Worm (Caenorhabditis elegans) whole organism, L4 larva: Measurements from ENCODE around the gene slc-9B.2.

ENCODE experiments used
- D1046.2 ChIP-seq: fragments of 200-800 bp; sonication (Bioruptor generic); IDR thresholded peaks from 2 replicates; pipeline ENCODE4 v1.3.6; 2022; ENCODE audit warnings: missing genetic modification characterization, missing compliant biosample characterization
- F26F4.8 ChIP-seq: fragments of 200-800 bp; sonication (Bioruptor generic); conservative IDR thresholded peaks from 2 replicates; pipeline ENCODE4 v1.3.6; 2022; ENCODE audit warnings: missing genetic modification characterization, missing compliant biosample characterization
- F37D6.2 ChIP-seq: sonication (generic microtip); optimal IDR thresholded peaks from 2 replicates; lab custom pipeline; 2016; ENCODE audit warnings: mild to moderate bottlenecking, missing genetic modification characterization, missing compliant biosample characterization
- F44E2.7 ChIP-seq: fragments of 200-800 bp; sonication (Bioruptor generic); IDR thresholded peaks from 2 replicates; pipeline ENCODE4 v2.1.2; 2022; ENCODE audit warnings: missing genetic modification characterization, missing compliant biosample characterization
- T20F7.1 ChIP-seq: fragments of 200-800 bp; sonication (Bioruptor generic); optimal IDR thresholded peaks from 2 replicates; lab custom pipeline; 2018; ENCODE audit warnings: mild to moderate bottlenecking, missing genetic modification characterization, missing compliant biosample characterization
- Y5F2A.4 ChIP-seq: fragments of 200-800 bp; sonication (Bioruptor generic); optimal IDR thresholded peaks from 2 replicates; lab custom pipeline; 2018; ENCODE audit warnings: mild to moderate bottlenecking, missing genetic modification characterization, missing compliant biosample characterization
- Y75B8A.6 ChIP-seq: fragments of 200-800 bp; sonication (Bioruptor generic); IDR thresholded peaks from 2 replicates; pipeline ENCODE4 v1.3.6; 2022; ENCODE audit warnings: missing genetic modification reagents, missing genetic modification characterization, missing compliant biosample characterization
- ZK337.2 ChIP-seq: fragments of 200-800 bp; sonication (Bioruptor generic); IDR thresholded peaks from 2 replicates; pipeline ENCODE4 v1.3.6; 2022; ENCODE audit warnings: missing genetic modification reagents, missing genetic modification characterization, missing compliant biosample characterization
- ZK546.5 ChIP-seq, 2 experiments: sonication (generic microtip); optimal IDR thresholded peaks; 2 replicates each; lab custom pipeline; 2017; ENCODE audit warnings: missing biosample characterization in 2 of 2, missing genetic modification characterization in 2 of 2
- ama-1 ChIP-seq: fragments of 150-350 bp; optimal IDR thresholded peaks from 2 replicates; lab custom pipeline; 2014; ENCODE audit warnings: inconsistent platforms, mixed read lengths
- attf-4 ChIP-seq: sonication (generic microtip); optimal IDR thresholded peaks from 3 replicates; lab custom pipeline; 2017; ENCODE audit warnings: missing biosample characterization, missing genetic modification characterization
- ceh-20 ChIP-seq: fragments of 200-800 bp; sonication (Bioruptor generic); IDR thresholded peaks from 2 replicates; pipeline ENCODE4 v1.3.6; 2022; ENCODE audit warnings: missing genetic modification reagents, missing genetic modification characterization, missing compliant biosample characterization
- ceh-28 ChIP-seq: fragments of 150-350 bp; optimal IDR thresholded peaks from 2 replicates; lab custom pipeline; 2014; ENCODE audit warnings: missing biosample characterization, missing genetic modification reagents, missing genetic modification characterization
- ceh-32 ChIP-seq: sonication (generic microtip); optimal IDR thresholded peaks from 2 replicates; lab custom pipeline; 2016; ENCODE audit warnings: mild to moderate bottlenecking, missing genetic modification characterization, missing compliant biosample characterization; ENCODE audit not compliant: poor library complexity
- ceh-44 ChIP-seq: fragments of 200-800 bp; sonication (Bioruptor generic); IDR thresholded peaks from 2 replicates; pipeline ENCODE4 v1.3.6; 2022; ENCODE audit warnings: missing genetic modification reagents, missing genetic modification characterization, missing compliant biosample characterization
- ceh-82 ChIP-seq: sonication (generic microtip); optimal IDR thresholded peaks from 2 replicates; lab custom pipeline; 2017; ENCODE audit warnings: missing biosample characterization, missing genetic modification characterization
- cey-2 ChIP-seq: sonication (generic microtip); optimal IDR thresholded peaks from 3 replicates; lab custom pipeline; 2017; ENCODE audit warnings: missing genetic modification characterization, mild to moderate bottlenecking, missing compliant biosample characterization, antibody characterized with exemption, borderline replicate concordance; ENCODE audit not compliant: insufficient read depth
- daf-19 ChIP-seq: fragments of 200-800 bp; sonication (Bioruptor generic); conservative IDR thresholded peaks from 2 replicates; pipeline ENCODE4 v1.3.6; 2022; ENCODE audit warnings: missing genetic modification characterization, missing compliant biosample characterization
- daf-8 ChIP-seq: fragments of 200-800 bp; sonication (Bioruptor generic); IDR thresholded peaks from 2 replicates; pipeline ENCODE4 v1.3.6; 2022; ENCODE audit warnings: missing genetic modification characterization, missing compliant biosample characterization
- dmd-6 ChIP-seq: fragments of 200-800 bp; sonication (Bioruptor generic); IDR thresholded peaks from 2 replicates; pipeline ENCODE4 v1.3.6; 2022; ENCODE audit warnings: missing genetic modification reagents, missing genetic modification characterization, missing compliant biosample characterization
- dmd-9 ChIP-seq: fragments of 200-800 bp; sonication (Bioruptor generic); IDR thresholded peaks from 2 replicates; pipeline ENCODE4 v1.3.6; 2022; ENCODE audit warnings: missing genetic modification reagents, missing genetic modification characterization, missing compliant biosample characterization
- duxl-1 ChIP-seq: sonication (generic microtip); optimal IDR thresholded peaks from 2 replicates; lab custom pipeline; 2016; ENCODE audit warnings: mild to moderate bottlenecking, missing genetic modification characterization, moderate library complexity, missing compliant biosample characterization; ENCODE audit not compliant: poor library complexity
- fos-1 ChIP-seq: fragments of 150-350 bp; optimal IDR thresholded peaks from 2 replicates; lab custom pipeline; 2014; ENCODE audit warnings: missing biosample characterization, missing genetic modification characterization
- gei-8 ChIP-seq: fragments of 200-800 bp; sonication (Bioruptor generic); optimal IDR thresholded peaks from 2 replicates; lab custom pipeline; 2018; ENCODE audit warnings: mild to moderate bottlenecking, missing genetic modification characterization, missing compliant biosample characterization
- hlh-30 ChIP-seq: sonication (generic microtip); optimal IDR thresholded peaks from 2 replicates; lab custom pipeline; 2017; ENCODE audit warnings: antibody characterized with exemption, mild to moderate bottlenecking, missing genetic modification characterization, missing compliant biosample characterization; ENCODE audit not compliant: insufficient read depth
- jun-1 ChIP-seq: fragments of 150-350 bp; optimal IDR thresholded peaks from 2 replicates; lab custom pipeline; 2014; ENCODE audit warnings: missing biosample characterization, missing genetic modification reagents, missing genetic modification characterization
- lim-7 ChIP-seq: fragments of 200-800 bp; sonication (Bioruptor generic); IDR thresholded peaks from 2 replicates; pipeline ENCODE4 v1.3.6; 2022; ENCODE audit warnings: missing genetic modification characterization, missing compliant biosample characterization
- lin-13 ChIP-seq: fragments of 150-350 bp; optimal IDR thresholded peaks from 2 replicates; lab custom pipeline; 2014; ENCODE audit warnings: missing biosample characterization, missing genetic modification reagents, missing genetic modification characterization
- lir-3 ChIP-seq: sonication (generic microtip); optimal IDR thresholded peaks from 2 replicates; lab custom pipeline; 2016; ENCODE audit warnings: mild to moderate bottlenecking, missing genetic modification characterization, missing compliant biosample characterization
- madf-5 ChIP-seq, 2 experiments: fragments of 200-800 bp; sonication (Bioruptor generic); IDR thresholded peaks; 2 replicates each; pipeline ENCODE4 v1.3.6; 2022; ENCODE audit warnings: missing compliant biosample characterization in 2 of 2, missing genetic modification characterization in 2 of 2
- mxl-2 ChIP-seq: fragments of 200-800 bp; sonication (Bioruptor generic); conservative IDR thresholded peaks from 2 replicates; pipeline ENCODE4 v1.3.6; 2022; ENCODE audit warnings: missing genetic modification reagents, missing genetic modification characterization, missing compliant biosample characterization
- mxl-3 ChIP-seq: fragments of 200-800 bp; sonication (Bioruptor generic); optimal IDR thresholded peaks from 2 replicates; lab custom pipeline; 2018; ENCODE audit warnings: mild to moderate bottlenecking, missing genetic modification characterization, missing compliant biosample characterization
- nhr-11 ChIP-seq: fragments of 150-350 bp; optimal IDR thresholded peaks from 2 replicates; lab custom pipeline; 2014; ENCODE audit warnings: missing biosample characterization, missing genetic modification characterization
- nhr-25 ChIP-seq: sonication (generic microtip); optimal IDR thresholded peaks from 2 replicates; lab custom pipeline; 2017; ENCODE audit warnings: missing genetic modification characterization, mild to moderate bottlenecking, missing compliant biosample characterization, antibody characterized with exemption, moderate library complexity, borderline replicate concordance; ENCODE audit not compliant: insufficient read depth
- nhr-41 ChIP-seq: fragments of 200-800 bp; sonication (Bioruptor generic); IDR thresholded peaks from 2 replicates; pipeline ENCODE4 v1.3.6; 2022; ENCODE audit warnings: missing genetic modification reagents, missing genetic modification characterization, missing compliant biosample characterization
- nhr-6 ChIP-seq: fragments of 150-350 bp; optimal IDR thresholded peaks from 2 replicates; lab custom pipeline; 2014; ENCODE audit warnings: missing biosample characterization, missing genetic modification characterization
- nhr-77 ChIP-seq: fragments of 150-350 bp; optimal IDR thresholded peaks from 2 replicates; lab custom pipeline; 2014; ENCODE audit warnings: missing biosample characterization, missing genetic modification characterization
- rbr-2 ChIP-seq: sonication (generic microtip); optimal IDR thresholded peaks from 2 replicates; lab custom pipeline; 2016; ENCODE audit warnings: missing genotype, missing genetic modification characterization, missing compliant biosample characterization
- sdz-12 ChIP-seq: fragments of 200-800 bp; sonication (Bioruptor generic); optimal IDR thresholded peaks from 2 replicates; lab custom pipeline; 2018; ENCODE audit warnings: mild to moderate bottlenecking, missing genetic modification characterization, missing compliant biosample characterization
- skn-1 ChIP-seq: fragments of 150-350 bp; optimal IDR thresholded peaks from 2 replicates; lab custom pipeline; 2014; ENCODE audit warnings: missing biosample characterization, missing genetic modification characterization
- snpc-1.2 ChIP-seq: fragments of 200-800 bp; sonication (Bioruptor generic); IDR thresholded peaks from 2 replicates; pipeline ENCODE4 v1.3.6; 2022; ENCODE audit warnings: missing genetic modification reagents, missing genetic modification characterization, missing compliant biosample characterization
- snpc-4 ChIP-seq: fragments of 150-350 bp; optimal IDR thresholded peaks from 2 replicates; lab custom pipeline; 2014; ENCODE audit warnings: missing biosample characterization, missing genetic modification characterization
- spr-3 ChIP-seq: fragments of 200-800 bp; sonication (Bioruptor generic); optimal IDR thresholded peaks from 2 replicates; lab custom pipeline; 2018; ENCODE audit warnings: mild to moderate bottlenecking, missing genetic modification characterization, missing compliant biosample characterization
- tag-97 ChIP-seq: fragments of 200-800 bp; sonication (Bioruptor generic); IDR thresholded peaks from 2 replicates; pipeline ENCODE4 v1.3.6; 2022; ENCODE audit warnings: missing genetic modification characterization, missing compliant biosample characterization
- tra-1 ChIP-seq: fragments of 200-800 bp; sonication (Bioruptor generic); IDR thresholded peaks from 2 replicates; pipeline ENCODE4 v1.3.6; 2022; ENCODE audit warnings: missing genetic modification reagents, missing genetic modification characterization, missing compliant biosample characterization
- unc-39 ChIP-seq: sonication (generic microtip); optimal IDR thresholded peaks from 2 replicates; lab custom pipeline; 2017; ENCODE audit warnings: missing biosample characterization, missing genetic modification characterization
- unc-62 ChIP-seq, 3 experiments: fragments of 150-350 bp in 1 of 3; sonication (generic microtip); optimal IDR thresholded peaks in 2 of 3; peaks in 1 of 3; 1 replicate in 1 of 3; 2 replicates in 2 of 3; lab custom pipeline; 2014 to 2017; ENCODE audit warnings: missing biosample characterization in 3 of 3, missing genetic modification characterization in 3 of 3, missing genetic modification reagents in 3 of 3, missing genotype in 1 of 3
- zfp-2 ChIP-seq: sonication (generic microtip); optimal IDR thresholded peaks from 2 replicates; lab custom pipeline; 2016; ENCODE audit warnings: mild to moderate bottlenecking, missing genetic modification characterization, missing compliant biosample characterization
- zfp-3 ChIP-seq: fragments of 200-800 bp; sonication (Bioruptor generic); conservative IDR thresholded peaks from 2 replicates; pipeline ENCODE4 v1.3.6; 2022; ENCODE audit warnings: missing genetic modification reagents, missing genetic modification characterization, missing compliant biosample characterization
- ztf-11 ChIP-seq: fragments of 150-350 bp; optimal IDR thresholded peaks from 2 replicates; lab custom pipeline; 2014; ENCODE audit warnings: missing biosample characterization, missing genetic modification characterization

The slc-9B.2 gene

DNA sequence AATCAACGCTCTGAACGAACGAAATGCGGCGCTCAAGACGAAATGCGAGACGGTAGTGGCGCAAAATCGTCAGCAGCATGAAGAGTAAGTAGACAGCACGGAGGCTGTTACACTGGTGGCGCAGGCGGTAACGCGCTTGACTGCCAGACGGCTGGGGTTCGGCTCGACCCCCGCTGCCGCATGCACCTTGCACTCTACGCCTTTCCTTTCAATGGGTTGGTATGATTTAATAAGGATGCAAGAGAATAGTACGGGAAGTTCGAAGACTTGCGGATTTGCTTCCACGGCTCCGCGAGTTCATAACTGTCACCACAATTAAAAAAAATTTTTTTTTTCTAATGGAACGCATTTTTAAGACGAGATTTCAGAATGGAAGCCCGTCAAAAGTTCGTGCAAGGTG, 31.2 kb downstream of the slc-9B.2 start:
- TF ChIP-seq nhr-25 (tag; lab: Kevin White, UChicago) (peak; percentile 9), lim-7 (GFP tag; lab: Robert Waterston, UW) (peak; percentile 90), T20F7.1 (GFP tag; lab: Kevin White, UChicago) (no peak), ceh-44 (peak; percentile 63; the same call in 1 of the 2 replicates), attf-4 (tag; lab: Kevin White, UChicago) (no peak), dmd-6 (peak; percentile 78), nhr-41 (GFP tag; lab: Robert Waterston, UW) (peak; percentile 88), unc-39 (tag; lab: Kevin White, UChicago) (no peak), Y75B8A.6 (peak; percentile 82), rbr-2 (tag; lab: Kevin White, UChicago) (peak; percentile 76), nhr-6 (tag; lab: Kevin White, UChicago) (peak; percentile 43), gei-8 (GFP tag; lab: Kevin White, UChicago) (peak; percentile 66), hlh-30 (tag; lab: Kevin White, UChicago) (peak; percentile 69), duxl-1 (tag; lab: Kevin White, UChicago) (peak; percentile 74), unc-62 (GFP tag; optimal IDR thresholded peaks at IDR 0.05 in 1 of 2; lab: Kevin White, UChicago) (peak in 1 of 2 experiments; percentile 97), unc-62 (tag; optimal IDR thresholded peaks at IDR 0.05; lab: Kevin White, UChicago) (no peak), ceh-32 (peak; percentile 9), ama-1 (lab: Kevin White, UChicago) (no peak), snpc-4 (tag; lab: Kevin White, UChicago) (no peak), ztf-11 (tag; lab: Kevin White, UChicago) (no peak), madf-5 (GFP tag; IDR thresholded peaks at IDR 0.05; lab: Robert Waterston, UW) (peak; percentile 65 to 79; a peak in 2 of 4 replicates), skn-1 (tag; lab: Kevin White, UChicago) (no peak), snpc-1.2 (peak; percentile 82), fos-1 (tag; lab: Kevin White, UChicago) (no peak), nhr-11 (peak; percentile 37), zfp-3 (peak; percentile 62; the same call in 1 of the 2 replicates), tra-1 (GFP tag; lab: Robert Waterston, UW) (peak; percentile 88), ZK546.5 (tag; optimal IDR thresholded peaks at IDR 0.05; lab: Kevin White, UChicago) (no peak), dmd-9 (GFP tag; lab: Robert Waterston, UW) (peak; percentile 75), F44E2.7 (GFP tag; lab: Robert Waterston, UW) (0 out of 2 replicates have a peak, but pooled peaks have one; percentile 65), mxl-3 (GFP tag; lab: Kevin White, UChicago) (no peak), ceh-82 (tag; lab: Kevin White, UChicago) (no peak), spr-3 (GFP tag; lab: Kevin White, UChicago) (peak; percentile 83), ZK337.2 (peak; percentile 83), Y5F2A.4 (peak; percentile 79), D1046.2 (peak; percentile 91), sdz-12 (peak; percentile 69), daf-8 (GFP tag; lab: Robert Waterston, UW) (no peak), lir-3 (tag; lab: Kevin White, UChicago) (peak; percentile 80), lin-13 (GFP tag; lab: Kevin White, UChicago) (peak; percentile 89), F26F4.8 (GFP tag; lab: Robert Waterston, UW) (peak; percentile 82; the same call in 1 of the 2 replicates), jun-1 (peak; percentile 65), zfp-2 (tag; lab: Kevin White, UChicago) (peak; percentile 62), ceh-20 (GFP tag; lab: Robert Waterston, UW) (peak; percentile 85), cey-2 (tag; lab: Kevin White, UChicago) (no peak), nhr-77 (tag; lab: Kevin White, UChicago) (no peak), ceh-28 (tag; lab: Kevin White, UChicago) (no peak), F37D6.2 (peak; percentile 39), daf-19 (no peak), tag-97 (no peak), mxl-2 (GFP tag; lab: Robert Waterston, UW) (peak; percentile 72; the same call in 1 of the 2 replicates)
